Worm (Caenorhabditis elegans): ENCODE results near the gene str-140.

ce11 chrV:8043664-8044063, 24.0 kb downstream of the str-140 start:
- TF ChIP-seq tbx-37 (GFP tag; conservative IDR thresholded peaks at IDR 0.05) = no peak
- no peak for TF ChIP-seq ama-1 (optimal IDR thresholded peaks at IDR 0.05)
- TF ChIP-seq ceh-36 (tag; optimal IDR thresholded peaks at IDR 0.05) = no peak
- TF ChIP-seq flt-1 (GFP tag; IDR thresholded peaks at IDR 0.05) = no peak
- no peak for TF ChIP-seq hmbx-1 (tag; optimal IDR thresholded peaks at IDR 0.05)
- no peak for TF ChIP-seq hnd-1 (tag; optimal IDR thresholded peaks at IDR 0.05)
- TF ChIP-seq scrt-1 (GFP tag; IDR thresholded peaks at IDR 0.05) = no peak
- no peak for TF ChIP-seq tra-4 (tag; optimal IDR thresholded peaks at IDR 0.05)
- TF ChIP-seq aly-1 (tag; optimal IDR thresholded peaks at IDR 0.05) = no peak
- TF ChIP-seq ets-7 (tag; optimal IDR thresholded peaks at IDR 0.05) = no peak
